Fruit fly (Drosophila melanogaster): ENCODE data around the gene f.

Gene f

DNA sequence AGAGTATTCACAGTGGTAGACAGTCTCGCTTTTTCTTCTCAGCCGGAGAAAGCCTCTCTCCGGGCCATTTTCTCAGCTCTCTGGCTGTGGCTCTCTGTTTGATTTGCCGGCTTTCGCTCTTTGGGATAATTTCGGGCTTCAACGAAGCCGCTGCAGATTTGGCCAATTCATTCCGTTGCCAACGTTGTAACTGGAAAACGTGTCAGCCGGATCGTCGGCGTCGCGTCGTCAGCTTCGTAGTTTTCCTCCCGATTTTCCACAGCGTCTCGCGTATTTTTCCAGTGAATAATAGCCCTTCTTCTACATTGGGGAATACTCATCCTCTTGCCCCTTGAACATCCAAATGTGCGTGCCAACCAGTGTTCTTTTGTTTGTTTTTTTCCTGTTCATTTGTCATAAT is at the start of gene f:
f (plus strand) TSS at position 301 of the 400 bp plus-strand sequence.
- TF ChIP-seq CG4496 (GFP tag; IDR thresholded peaks at IDR 0.05) (no peak), rn (GFP tag; IDR thresholded peaks at IDR 0.05) (no peak), fd96Ca (GFP tag; IDR thresholded peaks at IDR 0.05) (no peak), CG10348 (GFP tag; IDR thresholded peaks at IDR 0.05) (no peak), EcR (GFP tag; optimal IDR thresholded peaks at IDR 0.05) (no peak), CG32121 (GFP tag; IDR thresholded peaks at IDR 0.05) (0 out of 2 replicates have a peak, but pooled peaks have one; percentile 10), Ets98B (GFP tag; IDR thresholded peaks at IDR 0.05) (0 out of 2 replicates have a peak, but pooled peaks have one; percentile 6), CG14655 (GFP tag; optimal IDR thresholded peaks at IDR 0.05) (no peak), Pif1B (GFP tag; optimal IDR thresholded peaks at IDR 0.05) (no peak), CG13204 (GFP tag; optimal IDR thresholded peaks at IDR 0.05) (no peak), Snoo (tag; optimal IDR thresholded peaks at IDR 0.05) (no peak), CG15710 (tag; optimal IDR thresholded peaks at IDR 0.05) (no peak), CG12605 (GFP tag; IDR thresholded peaks at IDR 0.05) (no peak), gl (tag; optimal IDR thresholded peaks at IDR 0.05) (no peak), CG17806 (tag; optimal IDR thresholded peaks at IDR 0.05) (no peak), CG8301 (tag; optimal IDR thresholded peaks at IDR 0.05) (no peak), Pif1A (GFP tag; optimal IDR thresholded peaks at IDR 0.05) (no peak)

DNA sequence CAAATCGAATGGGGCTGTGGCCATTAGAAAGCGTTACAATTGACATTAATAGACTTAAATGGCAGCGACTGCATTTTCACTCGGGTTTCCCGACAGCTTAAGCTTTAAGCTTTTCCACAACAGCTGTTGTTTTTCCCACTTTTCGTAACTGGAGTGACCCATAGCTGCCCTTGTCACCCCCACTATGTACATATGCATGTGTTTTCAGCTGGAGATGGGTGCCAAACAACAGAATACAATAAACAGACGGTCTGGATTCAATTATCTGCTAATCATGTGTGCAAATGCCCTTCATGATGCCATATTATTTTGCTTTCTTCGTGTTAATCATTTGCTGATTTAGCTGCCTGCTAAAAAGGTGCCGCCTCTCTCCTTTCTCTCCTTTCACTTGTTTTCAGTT is 49.3 kb upstream of the f start:
- TF ChIP-seq rn (GFP tag; IDR thresholded peaks at IDR 0.05) (no peak), CG4496 (GFP tag; IDR thresholded peaks at IDR 0.05) (no peak), CG13204 (GFP tag; optimal IDR thresholded peaks at IDR 0.05) (no peak), Pif1A (GFP tag; optimal IDR thresholded peaks at IDR 0.05) (no peak), CG15710 (tag; optimal IDR thresholded peaks at IDR 0.05) (no peak)

DNA sequence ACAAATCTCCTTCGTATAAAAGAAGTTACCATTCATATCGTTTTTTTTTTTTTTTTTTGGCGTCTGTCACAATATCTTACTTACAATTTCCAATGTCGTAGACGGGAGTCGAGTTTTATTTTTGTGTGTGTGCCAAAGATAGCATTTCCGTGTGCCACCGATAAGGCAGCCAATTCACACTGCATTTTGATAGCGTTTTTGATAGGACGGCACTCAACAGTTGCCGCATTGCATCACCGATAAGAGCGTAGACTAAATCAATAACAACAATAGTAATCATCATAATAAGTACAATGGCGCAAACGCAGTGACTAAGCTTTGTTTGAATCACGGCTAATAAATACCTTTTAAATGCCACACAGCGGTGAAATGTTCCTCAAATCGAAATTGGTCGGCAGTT is 46.3 kb upstream of the f start:
- TF ChIP-seq CG15710 (tag; optimal IDR thresholded peaks at IDR 0.05) = no peak
- no peak for TF ChIP-seq Snoo (tag; optimal IDR thresholded peaks at IDR 0.05)
- TF ChIP-seq CG14655 (GFP tag; optimal IDR thresholded peaks at IDR 0.05) = no peak
- TF ChIP-seq Pif1B (GFP tag; optimal IDR thresholded peaks at IDR 0.05) = no peak
- TF ChIP-seq CG13204 (GFP tag; optimal IDR thresholded peaks at IDR 0.05) = no peak
- no peak for TF ChIP-seq CG32121 (GFP tag; IDR thresholded peaks at IDR 0.05)
- no peak for TF ChIP-seq CG8159 (tag; optimal IDR thresholded peaks at IDR 0.05)
- no peak for TF ChIP-seq fd96Ca (GFP tag; IDR thresholded peaks at IDR 0.05)
- TF ChIP-seq D1 (tag; optimal IDR thresholded peaks at IDR 0.05) = no peak
- no peak for TF ChIP-seq CG8301 (tag; optimal IDR thresholded peaks at IDR 0.05)
- no peak for TF ChIP-seq CG10348 (GFP tag; IDR thresholded peaks at IDR 0.05)

DNA sequence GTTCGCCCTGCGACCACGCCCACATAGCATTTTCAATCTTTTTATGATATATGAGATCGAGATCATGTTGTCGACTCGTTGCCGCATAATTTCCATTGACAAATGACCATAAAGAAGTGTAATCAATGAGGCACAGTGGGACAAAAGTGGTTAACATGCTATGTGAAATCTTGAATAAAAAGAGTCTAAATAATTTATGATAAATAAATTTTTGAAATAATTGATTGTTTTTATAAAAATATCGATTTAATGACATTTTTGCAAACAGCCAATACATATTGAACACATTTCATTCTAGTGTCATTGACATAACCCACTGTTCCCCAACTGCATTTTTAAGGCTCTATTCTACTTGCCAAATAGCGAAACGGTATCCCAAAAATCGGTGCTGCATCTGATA is 45.2 kb upstream of the f start:
- TF ChIP-seq CG34367 (tag; optimal IDR thresholded peaks at IDR 0.05) (no peak), fd96Ca (GFP tag; IDR thresholded peaks at IDR 0.05) (0 out of 3 replicates have a peak, but pooled peaks have one; percentile 28), gl (tag; optimal IDR thresholded peaks at IDR 0.05) (no peak), CG13204 (GFP tag; optimal IDR thresholded peaks at IDR 0.05) (no peak), Snoo (tag; optimal IDR thresholded peaks at IDR 0.05) (no peak), EcR (GFP tag; optimal IDR thresholded peaks at IDR 0.05) (no peak), CG17806 (tag; optimal IDR thresholded peaks at IDR 0.05) (peak; percentile 20), Pif1A (GFP tag; optimal IDR thresholded peaks at IDR 0.05) (peak; percentile 30), CG32121 (GFP tag; IDR thresholded peaks at IDR 0.05) (peak; percentile 57; the same call in 1 of the 2 replicates), CG9948 (tag; optimal IDR thresholded peaks at IDR 0.05) (peak; percentile 4), CG4496 (GFP tag; IDR thresholded peaks at IDR 0.05) (peak; percentile 73), rn (GFP tag; IDR thresholded peaks at IDR 0.05) (no peak), CG14655 (GFP tag; optimal IDR thresholded peaks at IDR 0.05) (peak; percentile 12), CG12605 (GFP tag; IDR thresholded peaks at IDR 0.05) (0 out of 2 replicates have a peak, but pooled peaks have one; percentile 36), CG8301 (tag; optimal IDR thresholded peaks at IDR 0.05) (peak; percentile 20), D1 (tag; optimal IDR thresholded peaks at IDR 0.05) (no peak), CG15710 (tag; optimal IDR thresholded peaks at IDR 0.05) (no peak), CG10348 (GFP tag; IDR thresholded peaks at IDR 0.05) (no peak), Pif1B (GFP tag; optimal IDR thresholded peaks at IDR 0.05) (peak; percentile 2), CG8159 (tag; optimal IDR thresholded peaks at IDR 0.05) (no peak), Ets98B (GFP tag; IDR thresholded peaks at IDR 0.05) (peak; percentile 54)

DNA sequence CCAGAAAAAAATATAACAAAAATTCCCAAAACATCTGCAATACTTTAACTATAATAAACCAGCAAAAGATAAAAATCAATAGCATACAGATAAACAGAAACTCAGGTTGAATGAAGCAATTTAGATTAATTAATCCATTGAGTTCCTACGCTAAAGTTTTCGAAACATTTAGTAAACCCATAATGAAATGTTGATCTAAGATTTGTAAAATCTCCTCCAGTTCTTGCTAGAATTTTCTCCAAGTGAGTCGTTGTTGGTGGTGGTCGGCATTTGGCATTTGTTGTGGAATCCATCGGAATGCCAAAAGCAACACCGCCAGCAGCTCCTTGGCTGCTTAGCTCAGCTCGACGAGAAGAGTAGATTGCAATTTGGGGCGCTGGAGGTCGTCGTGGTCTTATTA is 44.6 kb upstream of the f start:
- TF ChIP-seq EcR (GFP tag; optimal IDR thresholded peaks at IDR 0.05) (no peak), D1 (tag; optimal IDR thresholded peaks at IDR 0.05) (no peak), rn (GFP tag; IDR thresholded peaks at IDR 0.05) (no peak), CG32121 (GFP tag; IDR thresholded peaks at IDR 0.05) (no peak), CG34367 (tag; optimal IDR thresholded peaks at IDR 0.05) (no peak), Pif1B (GFP tag; optimal IDR thresholded peaks at IDR 0.05) (no peak)

DNA sequence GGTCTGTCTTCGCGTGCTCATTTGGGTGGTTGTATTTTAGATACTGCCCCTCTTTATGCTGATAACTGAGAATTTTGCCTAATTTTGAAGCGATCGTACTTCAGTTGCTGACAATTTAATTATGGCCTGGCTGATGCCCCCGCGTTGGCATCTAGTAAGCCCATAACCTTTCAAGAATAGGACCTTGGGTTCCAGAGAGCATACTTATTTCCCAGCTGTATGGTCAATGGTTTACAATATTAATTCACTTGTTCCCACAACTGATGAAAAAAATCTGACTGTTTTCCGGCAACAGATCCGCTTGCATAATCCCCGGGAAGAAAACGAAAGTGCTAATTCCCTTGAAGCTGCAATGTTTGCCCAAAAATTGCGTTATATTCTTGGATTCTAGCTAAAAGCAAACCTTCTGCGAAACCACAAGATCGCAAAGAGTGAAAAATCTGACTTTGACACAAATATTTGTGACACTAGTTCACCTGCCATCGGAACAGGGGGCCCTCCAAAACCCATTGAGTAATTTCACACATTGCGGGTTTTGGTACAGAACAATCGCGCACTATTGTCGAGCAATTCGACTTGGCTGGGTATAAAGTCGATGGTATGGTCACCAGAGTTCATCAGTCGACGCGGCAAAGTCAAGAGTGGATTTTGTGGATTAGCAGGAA is 30.1 kb upstream of the f start, which contains the start of the genes TTLL1A and CG5070:
TTLL1A (minus strand) TSS at position 101 of the 665 bp plus-strand sequence.
CG5070 (plus strand) TSS at position 615 of the 665 bp plus-strand sequence.
- TF ChIP-seq fd96Ca (GFP tag; IDR thresholded peaks at IDR 0.05) = no peak
- no peak for TF ChIP-seq Pif1B (GFP tag; optimal IDR thresholded peaks at IDR 0.05)
- TF ChIP-seq CG8301 (tag; optimal IDR thresholded peaks at IDR 0.05) = no peak
- TF ChIP-seq CG12605 (GFP tag; IDR thresholded peaks at IDR 0.05) = no peak
- no peak for TF ChIP-seq gl (tag; optimal IDR thresholded peaks at IDR 0.05)
- TF ChIP-seq CG13204 (GFP tag; optimal IDR thresholded peaks at IDR 0.05) = no peak
- TF ChIP-seq CG32121 (GFP tag; IDR thresholded peaks at IDR 0.05) = no peak
- TF ChIP-seq Snoo (tag; optimal IDR thresholded peaks at IDR 0.05) = no peak
- no peak for TF ChIP-seq CG15710 (tag; optimal IDR thresholded peaks at IDR 0.05)
- no peak for TF ChIP-seq Ets98B (GFP tag; IDR thresholded peaks at IDR 0.05)
- no peak for TF ChIP-seq CG34367 (tag; optimal IDR thresholded peaks at IDR 0.05)
- TF ChIP-seq CG14655 (GFP tag; optimal IDR thresholded peaks at IDR 0.05) = no peak
- no peak for TF ChIP-seq CG9948 (tag; optimal IDR thresholded peaks at IDR 0.05)
- no peak for TF ChIP-seq EcR (GFP tag; optimal IDR thresholded peaks at IDR 0.05)

Data from whole organism, pupa.